Fruit fly (Drosophila melanogaster): ENCODE data around the gene CG14186.

Gene CG14186

DNA sequence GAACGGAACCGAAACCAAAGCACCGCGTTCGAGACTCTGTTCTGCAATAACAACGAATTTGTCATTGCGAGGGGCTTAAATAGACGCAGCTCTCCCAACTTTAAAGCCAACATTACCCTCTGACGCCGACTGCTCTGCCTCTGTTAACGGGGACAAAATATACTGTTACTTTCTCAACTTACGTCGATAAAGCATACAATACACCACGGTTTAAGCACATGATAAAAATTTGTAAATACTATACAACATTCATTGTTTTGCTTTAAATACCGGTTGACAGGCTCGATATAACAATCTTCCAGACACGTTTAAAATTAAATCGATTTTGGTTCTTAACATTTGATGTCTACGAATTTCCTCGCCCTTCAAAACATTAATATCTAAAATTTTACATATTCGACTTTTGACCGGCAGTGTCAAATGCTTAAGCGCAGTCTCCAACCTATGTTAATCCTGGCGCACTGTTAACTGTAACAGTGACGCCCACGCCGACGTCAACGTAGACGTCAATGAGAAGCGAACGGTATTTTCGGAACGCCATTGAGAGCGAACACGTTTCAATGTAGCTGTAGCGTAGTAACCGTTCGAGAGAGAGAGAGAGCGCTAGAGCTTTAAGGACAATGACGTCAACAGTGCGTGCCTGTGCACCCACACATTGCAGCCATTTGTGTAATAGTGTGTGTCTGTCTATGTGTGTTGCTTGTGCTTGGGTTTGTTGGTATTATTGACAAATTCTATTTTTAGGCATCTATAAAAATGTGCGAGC, at the start of gene CG14186:
Gene CG14186, minus strand, starts transcription at position 51 of the 766 bp plus-strand sequence.
- 0 out of 3 replicates have a peak, but pooled peaks have one; percentile 11 for TF ChIP-seq fd96Ca (GFP tag; IDR thresholded peaks at IDR 0.05)
- TF ChIP-seq CG17806 (tag; optimal IDR thresholded peaks at IDR 0.05), result no peak
- 0 out of 3 replicates have a peak, but pooled peaks have one; percentile 14 for TF ChIP-seq CG4496 (GFP tag; IDR thresholded peaks at IDR 0.05)

DNA sequence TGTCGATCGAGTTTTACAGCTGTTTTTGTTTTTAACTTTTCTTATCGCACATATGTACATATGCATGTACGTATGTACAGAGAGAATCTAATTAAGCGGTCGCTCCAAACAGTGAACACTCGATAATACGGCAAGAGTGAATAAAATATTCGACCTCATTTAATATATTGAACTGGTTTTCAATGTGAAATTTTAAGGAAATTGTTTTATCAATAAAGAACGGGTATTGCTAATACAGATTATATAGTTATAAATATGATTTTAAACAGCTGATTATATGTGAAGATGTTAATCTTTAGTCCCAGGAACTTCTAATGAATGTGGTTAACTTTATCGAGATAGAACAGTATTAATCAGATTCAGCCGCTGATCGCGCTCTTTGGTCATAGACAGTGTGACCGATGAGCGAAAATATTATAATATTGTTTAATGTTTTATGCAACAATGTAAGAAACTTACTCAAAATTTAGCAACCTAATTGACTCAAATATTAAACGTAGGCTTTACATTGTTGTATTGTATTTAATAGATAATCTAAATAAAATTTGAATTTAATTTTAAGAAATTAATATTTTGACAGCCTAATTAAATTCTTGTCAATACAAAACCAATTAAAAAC, 37.1 kb upstream of the CG14186 start, which contains the start of gene CG7328:
Gene CG7328, minus strand, starts transcription at position 19 of the 619 bp plus-strand sequence.
- TF ChIP-seq CG34367 (tag; optimal IDR thresholded peaks at IDR 0.05) (no peak), Pif1A (GFP tag; optimal IDR thresholded peaks at IDR 0.05) (no peak), CG8159 (tag; optimal IDR thresholded peaks at IDR 0.05) (no peak), EcR (GFP tag; optimal IDR thresholded peaks at IDR 0.05) (no peak), CG13204 (GFP tag; optimal IDR thresholded peaks at IDR 0.05) (no peak), CG32121 (GFP tag; IDR thresholded peaks at IDR 0.05) (0 out of 2 replicates have a peak, but pooled peaks have one; percentile 31), Snoo (tag; optimal IDR thresholded peaks at IDR 0.05) (no peak), CG15710 (tag; optimal IDR thresholded peaks at IDR 0.05) (no peak)

DNA sequence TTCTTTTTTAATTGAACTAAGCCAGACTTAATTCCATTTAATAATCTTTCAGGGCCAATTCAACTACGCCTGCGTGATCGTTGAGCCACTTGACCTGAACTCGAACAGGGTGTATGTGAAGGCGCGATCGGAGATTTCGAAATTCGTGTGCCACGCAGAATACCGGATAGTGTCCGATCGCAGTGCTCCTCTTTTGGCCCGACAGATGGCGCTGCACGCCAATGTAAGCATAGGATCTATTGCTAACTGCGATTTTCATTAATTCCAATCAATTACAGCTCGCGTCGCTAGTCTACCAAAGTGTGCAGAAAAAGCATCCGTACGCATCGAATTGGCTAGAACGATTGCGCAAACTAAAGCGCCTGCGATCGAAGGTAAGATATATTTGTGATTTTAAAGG, 34.7 kb upstream of the CG14186 start:
- TF ChIP-seq EcR (GFP tag; optimal IDR thresholded peaks at IDR 0.05), result no peak
- TF ChIP-seq gl (tag; optimal IDR thresholded peaks at IDR 0.05), result no peak
- no peak for TF ChIP-seq D1 (tag; optimal IDR thresholded peaks at IDR 0.05)
- no peak for TF ChIP-seq CG34367 (tag; optimal IDR thresholded peaks at IDR 0.05)
- TF ChIP-seq CG10348 (GFP tag; IDR thresholded peaks at IDR 0.05), result no peak
- TF ChIP-seq fd96Ca (GFP tag; IDR thresholded peaks at IDR 0.05), result no peak
- no peak for TF ChIP-seq CG15710 (tag; optimal IDR thresholded peaks at IDR 0.05)
- no peak for TF ChIP-seq CG9948 (tag; optimal IDR thresholded peaks at IDR 0.05)
- no peak for TF ChIP-seq CG8301 (tag; optimal IDR thresholded peaks at IDR 0.05)
- TF ChIP-seq rn (GFP tag; IDR thresholded peaks at IDR 0.05), result no peak
- TF ChIP-seq CG17806 (tag; optimal IDR thresholded peaks at IDR 0.05), result no peak
- no peak for TF ChIP-seq Snoo (tag; optimal IDR thresholded peaks at IDR 0.05)

DNA sequence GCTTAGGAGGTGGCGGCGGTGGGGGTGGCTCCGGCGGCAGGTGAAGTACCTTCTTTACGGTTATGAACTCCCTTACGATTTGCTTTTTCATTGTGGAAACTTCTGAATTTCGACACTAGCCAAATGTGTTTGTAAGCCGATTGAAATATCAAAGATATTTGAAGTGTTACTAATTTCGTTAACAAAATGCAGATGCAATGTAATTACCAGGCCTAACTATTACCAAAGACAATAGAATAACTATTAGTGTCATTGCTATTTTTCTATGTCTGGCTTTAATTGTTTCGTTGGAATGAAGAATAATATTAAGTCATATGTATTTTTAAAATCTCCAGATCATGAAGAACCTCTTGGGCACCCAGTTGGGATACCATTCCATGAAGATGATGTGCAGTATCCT, 29.5 kb upstream of the CG14186 start, which contains the start of gene CG7335:
Gene CG7335, minus strand, starts transcription at position 101 of the 400 bp plus-strand sequence.
- TF ChIP-seq Snoo (tag; optimal IDR thresholded peaks at IDR 0.05) (no peak), fd96Ca (GFP tag; IDR thresholded peaks at IDR 0.05) (no peak), gl (tag; optimal IDR thresholded peaks at IDR 0.05) (no peak), CG8159 (tag; optimal IDR thresholded peaks at IDR 0.05) (no peak), CG15710 (tag; optimal IDR thresholded peaks at IDR 0.05) (no peak), Pif1A (GFP tag; optimal IDR thresholded peaks at IDR 0.05) (no peak), CG10348 (GFP tag; IDR thresholded peaks at IDR 0.05) (no peak), CG12605 (GFP tag; IDR thresholded peaks at IDR 0.05) (no peak), CG17806 (tag; optimal IDR thresholded peaks at IDR 0.05) (no peak), Pif1B (GFP tag; optimal IDR thresholded peaks at IDR 0.05) (no peak), Ets98B (GFP tag; IDR thresholded peaks at IDR 0.05) (no peak), CG9948 (tag; optimal IDR thresholded peaks at IDR 0.05) (no peak), CG32121 (GFP tag; IDR thresholded peaks at IDR 0.05) (no peak), D1 (tag; optimal IDR thresholded peaks at IDR 0.05) (no peak), CG13204 (GFP tag; optimal IDR thresholded peaks at IDR 0.05) (no peak)

DNA sequence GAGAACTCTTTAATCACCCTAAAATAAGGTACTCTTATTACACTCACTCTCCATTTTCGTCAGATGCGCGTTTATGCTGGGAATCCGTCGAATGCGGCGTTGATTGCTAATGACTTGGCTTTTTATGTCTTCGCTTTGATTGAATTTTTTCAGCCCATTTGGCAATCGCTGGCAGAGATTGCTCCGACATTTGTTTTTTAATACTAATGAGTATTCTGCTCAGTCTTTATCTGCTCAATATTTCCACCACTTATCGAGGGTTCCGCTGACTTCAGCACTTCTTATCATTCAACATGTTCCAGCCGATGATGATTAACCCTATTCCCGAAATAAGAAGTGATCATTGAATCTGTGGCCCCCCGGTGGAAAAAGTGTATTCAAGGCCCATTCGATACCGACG, 28.0 kb upstream of the CG14186 start, which contains the start of gene obst-J:
Gene obst-J, minus strand, starts transcription at position 101 of the 400 bp plus-strand sequence.
- TF ChIP-seq CG15710 (tag; optimal IDR thresholded peaks at IDR 0.05), result no peak
- TF ChIP-seq D1 (tag; optimal IDR thresholded peaks at IDR 0.05), result no peak
- TF ChIP-seq EcR (GFP tag; optimal IDR thresholded peaks at IDR 0.05), result no peak
- no peak for TF ChIP-seq CG4496 (GFP tag; IDR thresholded peaks at IDR 0.05)
- no peak for TF ChIP-seq CG32121 (GFP tag; IDR thresholded peaks at IDR 0.05)
- TF ChIP-seq CG34367 (tag; optimal IDR thresholded peaks at IDR 0.05), result no peak
- no peak for TF ChIP-seq gl (tag; optimal IDR thresholded peaks at IDR 0.05)
- no peak for TF ChIP-seq Pif1B (GFP tag; optimal IDR thresholded peaks at IDR 0.05)
- TF ChIP-seq CG13204 (GFP tag; optimal IDR thresholded peaks at IDR 0.05), result no peak
- no peak for TF ChIP-seq CG10348 (GFP tag; IDR thresholded peaks at IDR 0.05)
- no peak for TF ChIP-seq Pif1A (GFP tag; optimal IDR thresholded peaks at IDR 0.05)
- TF ChIP-seq CG8301 (tag; optimal IDR thresholded peaks at IDR 0.05), result no peak
- no peak for TF ChIP-seq rn (GFP tag; IDR thresholded peaks at IDR 0.05)
- TF ChIP-seq Snoo (tag; optimal IDR thresholded peaks at IDR 0.05), result no peak
- TF ChIP-seq fd96Ca (GFP tag; IDR thresholded peaks at IDR 0.05), result no peak
- no peak for TF ChIP-seq CG8159 (tag; optimal IDR thresholded peaks at IDR 0.05)
- no peak for TF ChIP-seq CG14655 (GFP tag; optimal IDR thresholded peaks at IDR 0.05)

DNA sequence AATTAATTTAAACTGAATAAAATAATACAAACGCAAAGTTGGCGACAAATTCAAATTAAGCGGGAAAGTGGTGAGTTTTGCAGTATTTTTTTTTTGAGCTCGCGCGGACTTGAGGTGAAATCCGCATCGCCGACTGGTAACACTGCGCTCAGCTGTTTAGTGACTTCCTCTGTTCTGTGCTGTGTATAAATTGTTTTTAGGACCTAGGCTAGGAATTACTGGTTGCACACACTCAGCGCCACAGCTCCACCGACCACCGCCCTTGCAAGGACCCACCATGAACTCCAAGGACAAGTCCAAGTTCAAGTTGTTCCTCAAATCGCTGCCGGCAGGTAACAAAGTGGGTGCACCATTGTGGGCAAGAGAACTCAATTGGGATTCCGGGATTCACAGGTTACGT, 25.4 kb upstream of the CG14186 start, which contains the start of gene gig:
Gene gig, plus strand, starts transcription at position 150 of the 400 bp plus-strand sequence.
- TF ChIP-seq Pif1B (GFP tag; optimal IDR thresholded peaks at IDR 0.05) (no peak), CG32121 (GFP tag; IDR thresholded peaks at IDR 0.05) (no peak), Ets98B (GFP tag; IDR thresholded peaks at IDR 0.05) (no peak), D1 (tag; optimal IDR thresholded peaks at IDR 0.05) (no peak), CG13204 (GFP tag; optimal IDR thresholded peaks at IDR 0.05) (no peak), CG12605 (GFP tag; IDR thresholded peaks at IDR 0.05) (no peak), CG14655 (GFP tag; optimal IDR thresholded peaks at IDR 0.05) (no peak), CG15710 (tag; optimal IDR thresholded peaks at IDR 0.05) (no peak), CG4496 (GFP tag; IDR thresholded peaks at IDR 0.05) (no peak), CG34367 (tag; optimal IDR thresholded peaks at IDR 0.05) (no peak)
